Worm (Caenorhabditis elegans): Measurements from ENCODE around the gene F35F10.1.

The F35F10.1 gene

ce11 chrV:3342504-3342903 is 26.4 kb downstream of the F35F10.1 start, which contains the start of gene C17B7.3:
C17B7.3 (plus strand) TSS chrV:3342804.
- TF ChIP-seq hmg-4 (GFP tag; optimal IDR thresholded peaks at IDR 0.05) (no peak), pes-1 (GFP tag; IDR thresholded peaks at IDR 0.05) (no peak), sea-1 (GFP tag; conservative IDR thresholded peaks at IDR 0.05) (no peak), aly-1 (tag; optimal IDR thresholded peaks at IDR 0.05) (no peak)

ce11 chrV:3344001-3344400 is 27.9 kb downstream of the F35F10.1 start:
- TF ChIP-seq hmg-4 (GFP tag; optimal IDR thresholded peaks at IDR 0.05): no peak
- TF ChIP-seq scrt-1 (GFP tag; IDR thresholded peaks at IDR 0.05): no peak
- no peak for TF ChIP-seq flt-1 (GFP tag; IDR thresholded peaks at IDR 0.05)
- no peak for TF ChIP-seq F13C5.2 (tag; optimal IDR thresholded peaks at IDR 0.05)

ce11 chrV:3346434-3347019 is 30.4 kb downstream of the F35F10.1 start, which contains the start of gene fbxa-65:
fbxa-65 (minus strand) TSS chrV:3346484.
- no peak for TF ChIP-seq hmg-4 (GFP tag; optimal IDR thresholded peaks at IDR 0.05)
- no peak for TF ChIP-seq scrt-1 (GFP tag; IDR thresholded peaks at IDR 0.05)
- no peak for TF ChIP-seq hmbx-1 (tag; optimal IDR thresholded peaks at IDR 0.05)
- TF ChIP-seq ets-7 (tag; optimal IDR thresholded peaks at IDR 0.05): no peak
- no peak for TF ChIP-seq hnd-1 (tag; optimal IDR thresholded peaks at IDR 0.05)
- TF ChIP-seq tbx-37 (GFP tag; conservative IDR thresholded peaks at IDR 0.05): no peak
- no peak for TF ChIP-seq pes-1 (GFP tag; IDR thresholded peaks at IDR 0.05)
- no peak for TF ChIP-seq ceh-13 (GFP tag; optimal IDR thresholded peaks at IDR 0.05)
- TF ChIP-seq sea-1 (GFP tag; conservative IDR thresholded peaks at IDR 0.05): no peak
- no peak for TF ChIP-seq aly-1 (tag; optimal IDR thresholded peaks at IDR 0.05)
- TF ChIP-seq flt-1 (GFP tag; IDR thresholded peaks at IDR 0.05): no peak

- TF ChIP-seq tbx-37 (GFP tag; conservative IDR thresholded peaks at IDR 0.05) (no peak), hmbx-1 (tag; optimal IDR thresholded peaks at IDR 0.05) (no peak), tbx-11 (GFP tag; IDR thresholded peaks at IDR 0.05) (no peak), tra-4 (tag; optimal IDR thresholded peaks at IDR 0.05) (no peak), aly-1 (tag; optimal IDR thresholded peaks at IDR 0.05) (no peak), scrt-1 (GFP tag; IDR thresholded peaks at IDR 0.05) (no peak), sea-1 (GFP tag; conservative IDR thresholded peaks at IDR 0.05) (no peak), ets-7 (tag; optimal IDR thresholded peaks at IDR 0.05) (no peak), hmg-4 (GFP tag; optimal IDR thresholded peaks at IDR 0.05) (no peak), ama-1 (optimal IDR thresholded peaks at IDR 0.05) (no peak), B0310.2 (tag; optimal IDR thresholded peaks at IDR 0.05) (no peak), F13C5.2 (tag; optimal IDR thresholded peaks at IDR 0.05) (no peak), pes-1 (GFP tag; IDR thresholded peaks at IDR 0.05) (no peak)
Measured at ce11 chrV:3347486-3347885, 31.4 kb downstream of the F35F10.1 start.

- TF ChIP-seq F13C5.2 (tag; optimal IDR thresholded peaks at IDR 0.05) (no peak), B0310.2 (tag; optimal IDR thresholded peaks at IDR 0.05) (no peak), scrt-1 (GFP tag; IDR thresholded peaks at IDR 0.05) (no peak), hmg-4 (GFP tag; optimal IDR thresholded peaks at IDR 0.05) (no peak), ceh-36 (tag; optimal IDR thresholded peaks at IDR 0.05) (no peak), ceh-13 (GFP tag; optimal IDR thresholded peaks at IDR 0.05) (no peak), pes-1 (GFP tag; IDR thresholded peaks at IDR 0.05) (no peak), aly-1 (tag; optimal IDR thresholded peaks at IDR 0.05) (no peak), ets-7 (tag; optimal IDR thresholded peaks at IDR 0.05) (no peak), hmbx-1 (tag; optimal IDR thresholded peaks at IDR 0.05) (no peak), hnd-1 (tag; optimal IDR thresholded peaks at IDR 0.05) (no peak), tbx-11 (GFP tag; IDR thresholded peaks at IDR 0.05) (no peak), tra-4 (tag; optimal IDR thresholded peaks at IDR 0.05) (no peak), sea-1 (GFP tag; conservative IDR thresholded peaks at IDR 0.05) (no peak), tbx-37 (GFP tag; conservative IDR thresholded peaks at IDR 0.05) (no peak), flt-1 (GFP tag; IDR thresholded peaks at IDR 0.05) (no peak)
Measured at ce11 chrV:3349877-3350276, 33.8 kb downstream of the F35F10.1 start, which contains the start of gene C17B7.15. C17B7.15 (plus strand) TSS chrV:3350177.

- TF ChIP-seq aly-1 (tag; optimal IDR thresholded peaks at IDR 0.05) (no peak), tbx-11 (GFP tag; IDR thresholded peaks at IDR 0.05) (no peak), flt-1 (GFP tag; IDR thresholded peaks at IDR 0.05) (no peak), tra-4 (tag; optimal IDR thresholded peaks at IDR 0.05) (no peak), hnd-1 (tag; optimal IDR thresholded peaks at IDR 0.05) (no peak), F13C5.2 (tag; optimal IDR thresholded peaks at IDR 0.05) (no peak), ceh-36 (tag; optimal IDR thresholded peaks at IDR 0.05) (no peak), sea-1 (GFP tag; conservative IDR thresholded peaks at IDR 0.05) (no peak), tbx-37 (GFP tag; conservative IDR thresholded peaks at IDR 0.05) (no peak), hmg-4 (GFP tag; optimal IDR thresholded peaks at IDR 0.05) (no peak), ceh-13 (GFP tag; optimal IDR thresholded peaks at IDR 0.05) (no peak), ets-7 (tag; optimal IDR thresholded peaks at IDR 0.05) (no peak), hmbx-1 (tag; optimal IDR thresholded peaks at IDR 0.05) (no peak), ama-1 (optimal IDR thresholded peaks at IDR 0.05) (no peak), B0310.2 (tag; optimal IDR thresholded peaks at IDR 0.05) (no peak), pes-1 (GFP tag; IDR thresholded peaks at IDR 0.05) (no peak)
Measured at ce11 chrV:3351266-3351665, 35.2 kb downstream of the F35F10.1 start, which contains the start of gene str-63. str-63 (plus strand) TSS chrV:3351566.

ce11 chrV:3352925-3353324 is 36.8 kb downstream of the F35F10.1 start, which contains the start of gene C17B7.12:
C17B7.12 (plus strand) TSS chrV:3353225.
- TF ChIP-seq pes-1 (GFP tag; IDR thresholded peaks at IDR 0.05) (no peak), hmbx-1 (tag; optimal IDR thresholded peaks at IDR 0.05) (no peak), hmg-4 (GFP tag; optimal IDR thresholded peaks at IDR 0.05) (no peak), scrt-1 (GFP tag; IDR thresholded peaks at IDR 0.05) (no peak), ets-7 (tag; optimal IDR thresholded peaks at IDR 0.05) (no peak), F13C5.2 (tag; optimal IDR thresholded peaks at IDR 0.05) (no peak), aly-1 (tag; optimal IDR thresholded peaks at IDR 0.05) (no peak), tbx-37 (GFP tag; conservative IDR thresholded peaks at IDR 0.05) (no peak), sea-1 (GFP tag; conservative IDR thresholded peaks at IDR 0.05) (no peak), tbx-11 (GFP tag; IDR thresholded peaks at IDR 0.05) (no peak), B0310.2 (tag; optimal IDR thresholded peaks at IDR 0.05) (no peak), ama-1 (optimal IDR thresholded peaks at IDR 0.05) (no peak), flt-1 (GFP tag; IDR thresholded peaks at IDR 0.05) (no peak), hnd-1 (tag; optimal IDR thresholded peaks at IDR 0.05) (no peak), ceh-36 (tag; optimal IDR thresholded peaks at IDR 0.05) (no peak)

Measured in whole organism, early embryonic.